Worm (Caenorhabditis elegans) whole organism, L1 larva: ENCODE results near the gene sod-4.

Experiments used
- C16A3.4 ChIP-seq: fragments of 150-350 bp; optimal IDR thresholded peaks from 2 replicates; lab custom pipeline; 2014; ENCODE audit warnings: missing biosample characterization, missing genetic modification characterization
- F16B12.6 ChIP-seq: fragments of 150-350 bp; optimal IDR thresholded peaks from 2 replicates; lab custom pipeline; 2014; ENCODE audit warnings: missing biosample characterization, missing genetic modification characterization
- blmp-1 ChIP-seq: fragments of 150-350 bp; optimal IDR thresholded peaks from 2 replicates; lab custom pipeline; 2014; ENCODE audit warnings: missing biosample characterization, missing genetic modification characterization
- ceh-63 ChIP-seq: fragments of 200-800 bp; sonication (Bioruptor generic); optimal IDR thresholded peaks from 2 replicates; lab custom pipeline; 2018; ENCODE audit warnings: mild to moderate bottlenecking, missing genetic modification characterization, missing compliant biosample characterization
- ceh-82 ChIP-seq, 3 experiments: fragments of 150-350 bp in 1 of 3; sonication (generic microtip) in 2 of 3; optimal IDR thresholded peaks; 2 replicates each; lab custom pipeline; 2014 to 2017; ENCODE audit warnings: missing biosample characterization in 3 of 3, missing genetic modification characterization in 3 of 3
- ceh-88 ChIP-seq: fragments of 200-800 bp; sonication (Bioruptor generic); IDR thresholded peaks from 2 replicates; pipeline ENCODE4 v1.3.6; 2022; ENCODE audit warnings: missing genetic modification characterization, missing compliant biosample characterization
- ceh-90 ChIP-seq: sonication (generic microtip); optimal IDR thresholded peaks from 2 replicates; lab custom pipeline; 2016; ENCODE audit warnings: missing genetic modification characterization, missing compliant biosample characterization
- ces-1 ChIP-seq: fragments of 150-350 bp; optimal IDR thresholded peaks from 2 replicates; lab custom pipeline; 2014; ENCODE audit warnings: missing biosample characterization, missing genetic modification reagents, missing genetic modification characterization
- dpl-1 ChIP-seq, 3 experiments: fragments of 150-350 bp in 2 of 3; sonication (generic microtip) in 1 of 3; optimal IDR thresholded peaks; 2 replicates each; lab custom pipeline; 2014 to 2017; ENCODE audit warnings: missing biosample characterization in 3 of 3, missing genetic modification characterization in 3 of 3, missing genetic modification reagents in 3 of 3
- dsc-1 ChIP-seq: sonication (generic microtip); optimal IDR thresholded peaks from 2 replicates; lab custom pipeline; 2016; ENCODE audit warnings: mild to moderate bottlenecking, missing genetic modification characterization, missing compliant biosample characterization
- efl-1 ChIP-seq, 4 experiments: fragments of 150-350 bp; optimal IDR thresholded peaks in 3 of 4; peaks in 1 of 4; 1 replicate in 1 of 4; 2 replicates in 3 of 4; lab custom pipeline; 2014; ENCODE audit warnings: missing biosample characterization in 2 of 4, missing genetic modification characterization in 2 of 4, missing genetic modification reagents in 2 of 4
- efl-3 ChIP-seq: fragments of 200-800 bp; sonication (Bioruptor generic); optimal IDR thresholded peaks from 2 replicates; lab custom pipeline; 2018; ENCODE audit warnings: mild to moderate bottlenecking, missing genetic modification characterization, missing compliant biosample characterization
- elt-2 ChIP-seq: sonication (generic microtip); optimal IDR thresholded peaks from 2 replicates; lab custom pipeline; 2016; ENCODE audit warnings: missing genetic modification characterization, mild to moderate bottlenecking, inconsistent platforms, missing compliant biosample characterization, missing genetic modification reagents
- elt-3 ChIP-seq, 6 experiments: fragments of 150-350 bp in 1 of 6; sonication (generic microtip); optimal IDR thresholded peaks; 2 replicates each; lab custom pipeline; 2017 to 2018; ENCODE audit warnings: missing biosample characterization in 6 of 6, missing genetic modification characterization in 6 of 6, inconsistent platforms in 1 of 6
- fkh-8 ChIP-seq: sonication (generic microtip); optimal IDR thresholded peaks from 2 replicates; lab custom pipeline; 2016; ENCODE audit warnings: mild to moderate bottlenecking, missing genetic modification characterization, missing compliant biosample characterization
- lin-13 ChIP-seq: fragments of 150-350 bp; optimal IDR thresholded peaks from 2 replicates; lab custom pipeline; 2014; ENCODE audit warnings: missing biosample characterization, missing genetic modification reagents, missing genetic modification characterization
- lin-15B ChIP-seq: fragments of 150-350 bp; sonication (generic microtip); optimal IDR thresholded peaks from 3 replicates; lab custom pipeline; 2014; ENCODE audit warnings: missing biosample characterization, missing genetic modification characterization
- lin-35 ChIP-seq, 2 experiments: fragments of 150-350 bp; optimal IDR thresholded peaks; 2 replicates each; lab custom pipeline; 2014; ENCODE audit warnings: missing biosample characterization in 2 of 2, missing genetic modification characterization in 2 of 2, missing genetic modification reagents in 2 of 2
- lsy-2 ChIP-seq, 2 experiments: fragments of 150-350 bp; optimal IDR thresholded peaks; 2 replicates each; lab custom pipeline; 2014; ENCODE audit warnings: missing biosample characterization in 2 of 2, missing genetic modification characterization in 2 of 2
- mep-1 ChIP-seq: fragments of 150-350 bp; optimal IDR thresholded peaks from 2 replicates; lab custom pipeline; 2014; ENCODE audit warnings: missing biosample characterization, missing genetic modification characterization
- nhr-11 ChIP-seq: fragments of 150-350 bp; optimal IDR thresholded peaks from 2 replicates; lab custom pipeline; 2014; ENCODE audit warnings: missing biosample characterization, missing genetic modification characterization
- nhr-19 ChIP-seq: fragments of 200-800 bp; sonication (Bioruptor generic); conservative IDR thresholded peaks from 2 replicates; pipeline ENCODE4 v1.3.6; 2022; ENCODE audit warnings: missing genetic modification characterization, missing compliant biosample characterization
- nhr-47 ChIP-seq: sonication (generic microtip); optimal IDR thresholded peaks from 2 replicates; lab custom pipeline; 2016; ENCODE audit warnings: mild to moderate bottlenecking, missing genetic modification characterization, moderate library complexity, missing compliant biosample characterization
- nhr-71 ChIP-seq: sonication (generic microtip); optimal IDR thresholded peaks from 2 replicates; lab custom pipeline; 2016; ENCODE audit warnings: mild to moderate bottlenecking, missing genetic modification characterization, moderate library complexity, missing compliant biosample characterization
- pag-3 ChIP-seq: sonication (generic microtip); optimal IDR thresholded peaks from 2 replicates; lab custom pipeline; 2017; ENCODE audit warnings: missing genetic modification characterization, mild to moderate bottlenecking, missing compliant biosample characterization, antibody characterized with exemption, borderline replicate concordance; ENCODE audit not compliant: insufficient read depth
- pax-3 ChIP-seq: fragments of 200-800 bp; sonication (Bioruptor generic); optimal IDR thresholded peaks from 2 replicates; lab custom pipeline; 2018; ENCODE audit warnings: mild to moderate bottlenecking, missing genetic modification characterization, moderate library complexity, missing compliant biosample characterization
- rnt-1 ChIP-seq: sonication (generic microtip); optimal IDR thresholded peaks from 2 replicates; lab custom pipeline; 2016; ENCODE audit warnings: mild to moderate bottlenecking, missing genetic modification characterization, moderate library complexity, missing compliant biosample characterization
- skn-1 ChIP-seq: fragments of 150-350 bp; optimal IDR thresholded peaks from 2 replicates; lab custom pipeline; 2014; ENCODE audit warnings: missing biosample characterization, missing genetic modification characterization
- snpc-4 ChIP-seq: fragments of 150-350 bp; optimal IDR thresholded peaks from 2 replicates; lab custom pipeline; 2014; ENCODE audit warnings: missing biosample characterization, missing genetic modification characterization
- snu-23 ChIP-seq: sonication (generic microtip); optimal IDR thresholded peaks from 2 replicates; lab custom pipeline; 2016; ENCODE audit warnings: missing genetic modification characterization, missing compliant biosample characterization
- sptf-1 ChIP-seq: fragments of 150-350 bp; optimal IDR thresholded peaks from 2 replicates; lab custom pipeline; 2014; ENCODE audit warnings: missing biosample characterization, missing genetic modification characterization
- sup-37 ChIP-seq: fragments of 200-800 bp; sonication (Bioruptor generic); optimal IDR thresholded peaks from 2 replicates; lab custom pipeline; 2018; ENCODE audit warnings: mild to moderate bottlenecking, missing genetic modification characterization, missing compliant biosample characterization
- swsn-7 ChIP-seq: sonication (generic microtip); optimal IDR thresholded peaks from 2 replicates; lab custom pipeline; 2016; ENCODE audit warnings: missing genetic modification characterization, missing compliant biosample characterization
- tbx-2 ChIP-seq: sonication (generic microtip); optimal IDR thresholded peaks from 2 replicates; lab custom pipeline; 2016; ENCODE audit warnings: missing genetic modification characterization, missing compliant biosample characterization
- unc-130 ChIP-seq: fragments of 150-350 bp; optimal IDR thresholded peaks from 2 replicates; lab custom pipeline; 2017; ENCODE audit warnings: missing biosample characterization, missing genetic modification characterization, inconsistent platforms
- unc-86 ChIP-seq: sonication (generic microtip); optimal IDR thresholded peaks from 2 replicates; lab custom pipeline; 2016; ENCODE audit warnings: missing genetic modification characterization, missing compliant biosample characterization
- unc-98 ChIP-seq: fragments of 200-800 bp; sonication (Bioruptor generic); IDR thresholded peaks from 2 replicates; pipeline ENCODE4 v1.3.6; 2022; ENCODE audit warnings: missing genetic modification characterization, missing compliant biosample characterization
- zip-4 ChIP-seq: fragments of 200-800 bp; sonication (Bioruptor generic); optimal IDR thresholded peaks from 2 replicates; lab custom pipeline; 2018; ENCODE audit warnings: mild to moderate bottlenecking, missing genetic modification characterization, moderate library complexity, missing compliant biosample characterization
- ztf-11 ChIP-seq, 2 experiments: sonication (generic microtip); optimal IDR thresholded peaks; 2 replicates each; lab custom pipeline; 2016 to 2017; ENCODE audit warnings: missing genetic modification characterization in 2 of 2, missing biosample characterization in 1 of 2, missing compliant biosample characterization in 1 of 2

The sod-4 gene

DNA sequence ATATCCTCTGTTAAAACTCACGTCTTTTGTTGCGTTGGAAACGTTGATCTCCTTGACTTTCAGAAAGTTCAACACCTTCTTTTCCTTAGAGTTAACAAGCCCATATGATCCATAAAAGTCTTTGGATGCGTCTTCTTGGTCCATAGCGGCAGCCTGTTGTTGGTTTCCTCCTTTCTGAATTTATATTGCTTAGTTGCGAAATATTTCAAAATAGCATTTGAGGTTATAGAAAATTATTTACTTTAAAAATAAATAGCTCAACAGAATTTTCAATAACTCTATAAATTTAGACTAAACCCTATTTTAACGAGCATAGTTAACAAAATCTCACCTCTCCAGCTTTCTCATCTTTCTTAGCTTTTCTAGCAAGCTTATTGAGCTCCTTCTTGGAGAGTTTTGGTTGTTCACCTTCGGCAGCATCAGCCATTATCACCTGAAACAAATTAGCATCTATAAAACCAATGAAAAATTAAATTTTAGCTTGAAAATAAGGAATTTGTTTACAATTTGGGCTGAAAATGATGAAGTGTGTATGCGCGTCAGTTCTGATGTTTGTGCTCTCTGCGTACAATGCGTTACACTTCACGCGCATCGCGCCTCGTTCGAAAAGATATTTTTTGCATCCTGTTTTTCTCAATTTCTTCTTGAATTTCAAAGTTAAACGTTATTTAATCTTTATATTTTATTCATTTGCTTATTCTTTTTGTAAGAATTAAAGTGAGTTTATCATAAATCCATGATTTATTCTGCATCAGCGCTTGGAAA is 9.2 kb downstream of the sod-4 start, which contains the start of the genes dars-1 and ctr-9:
Gene dars-1, minus strand, starts transcription at position 433 of the 765 bp plus-strand sequence.
Gene ctr-9, plus strand, starts transcription at position 614 of the 765 bp plus-strand sequence.
- TF ChIP-seq unc-86 (no peak), lin-13 (GFP tag; lab: Kevin White, UChicago) (no peak), nhr-47 (tag; lab: Kevin White, UChicago) (peak; percentile 13), unc-130 (tag; lab: Kevin White, UChicago) (no peak), ceh-82 (tag; optimal IDR thresholded peaks at IDR 0.05; lab: Kevin White, UChicago) (peak in 1 of 3 experiments; percentile 0), dpl-1 (GFP tag; optimal IDR thresholded peaks at IDR 0.05; lab: Kevin White, UChicago) (peak; percentile 10 to 59 (median 48)), blmp-1 (tag; lab: Kevin White, UChicago) (no peak), lsy-2 (tag; optimal IDR thresholded peaks at IDR 0.05; lab: Kevin White, UChicago) (peak; percentile 14 to 47), nhr-71 (peak; percentile 11), lin-35 (GFP tag; optimal IDR thresholded peaks at IDR 0.05; lab: Kevin White, UChicago) (peak; percentile 13 to 53), snu-23 (GFP tag; lab: Kevin White, UChicago) (peak; percentile 24), mep-1 (no peak), skn-1 (tag; lab: Kevin White, UChicago) (no peak), nhr-11 (no peak), F16B12.6 (peak; percentile 86), zip-4 (GFP tag; lab: Kevin White, UChicago) (peak; percentile 25), efl-1 (optimal IDR thresholded peaks at IDR 0.05; lab: Kevin White, UChicago) (peak in 1 of 2 experiments; percentile 52), efl-1 (GFP tag; optimal IDR thresholded peaks at IDR 0.05 in 1 of 2; lab: Kevin White, UChicago) (peak; percentile 24 to 95), fkh-8 (tag; lab: Kevin White, UChicago) (no peak)

DNA sequence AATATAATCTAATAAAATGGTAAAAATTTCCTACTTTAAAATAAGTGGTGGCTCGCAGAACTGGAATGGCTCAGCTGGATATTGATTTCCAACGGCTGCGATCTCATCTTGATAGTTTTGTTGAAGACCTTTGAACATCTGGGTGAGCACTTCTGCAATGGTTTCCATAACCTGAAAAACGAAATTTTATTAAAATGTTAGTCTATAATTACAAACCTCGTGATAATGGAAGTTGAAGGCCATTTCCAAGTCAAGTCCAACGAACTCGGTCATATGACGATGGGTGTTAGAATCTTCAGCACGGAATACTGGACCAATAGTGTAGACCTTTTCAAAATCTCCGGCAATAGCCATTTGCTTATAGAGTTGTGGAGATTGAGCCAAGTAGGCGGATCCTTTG is 10.4 kb downstream of the sod-4 start:
- TF ChIP-seq pax-3 (no peak), efl-1 (optimal IDR thresholded peaks at IDR 0.05; lab: Kevin White, UChicago) (no peak), efl-1 (GFP tag; optimal IDR thresholded peaks at IDR 0.05 in 1 of 2; lab: Kevin White, UChicago) (peak in 1 of 2 experiments; percentile 91)

DNA sequence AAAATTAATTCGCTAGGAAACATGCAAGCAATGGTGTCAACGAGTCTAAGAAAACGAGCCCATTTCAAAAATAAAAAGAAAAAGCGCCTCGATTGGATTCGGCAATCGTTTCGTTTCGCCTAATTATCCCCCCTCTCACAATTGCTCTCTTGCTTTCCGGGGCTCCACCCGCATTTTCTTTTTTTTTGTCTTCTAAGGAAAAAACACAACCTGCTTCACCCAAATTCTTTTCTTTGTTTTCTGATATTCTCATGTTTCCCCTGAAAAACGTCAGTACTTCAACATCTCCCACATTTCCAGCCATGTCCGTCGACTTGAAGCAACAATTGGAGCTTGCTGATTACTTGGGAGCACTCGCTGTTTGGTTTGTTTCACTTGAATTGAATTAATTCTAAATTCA is 11.7 kb downstream of the sod-4 start, which contains the start of gene nlp-36:
Gene nlp-36, plus strand, starts transcription at position 301 of the 400 bp plus-strand sequence.
- no peak for TF ChIP-seq nhr-47 (tag; lab: Kevin White, UChicago)
- no peak for TF ChIP-seq zip-4 (GFP tag; lab: Kevin White, UChicago)
- TF ChIP-seq F16B12.6: no peak
- TF ChIP-seq swsn-7 (tag; lab: Kevin White, UChicago): no peak
- no peak for TF ChIP-seq snpc-4
- TF ChIP-seq snu-23 (GFP tag; lab: Kevin White, UChicago): no peak
- no peak for TF ChIP-seq tbx-2
- TF ChIP-seq nhr-19: no peak
- no peak for TF ChIP-seq efl-1 (optimal IDR thresholded peaks at IDR 0.05; lab: Kevin White, UChicago)
- no peak for TF ChIP-seq efl-1 (GFP tag; optimal IDR thresholded peaks at IDR 0.05 in 1 of 2; lab: Kevin White, UChicago)
- TF ChIP-seq rnt-1 (tag; lab: Kevin White, UChicago): no peak
- no peak for TF ChIP-seq ztf-11 (tag; optimal IDR thresholded peaks at IDR 0.05; lab: Kevin White, UChicago)
- TF ChIP-seq ceh-82 (tag; optimal IDR thresholded peaks at IDR 0.05; lab: Kevin White, UChicago): no peak
- no peak for TF ChIP-seq ceh-88 (GFP tag; lab: Robert Waterston, UW)

DNA sequence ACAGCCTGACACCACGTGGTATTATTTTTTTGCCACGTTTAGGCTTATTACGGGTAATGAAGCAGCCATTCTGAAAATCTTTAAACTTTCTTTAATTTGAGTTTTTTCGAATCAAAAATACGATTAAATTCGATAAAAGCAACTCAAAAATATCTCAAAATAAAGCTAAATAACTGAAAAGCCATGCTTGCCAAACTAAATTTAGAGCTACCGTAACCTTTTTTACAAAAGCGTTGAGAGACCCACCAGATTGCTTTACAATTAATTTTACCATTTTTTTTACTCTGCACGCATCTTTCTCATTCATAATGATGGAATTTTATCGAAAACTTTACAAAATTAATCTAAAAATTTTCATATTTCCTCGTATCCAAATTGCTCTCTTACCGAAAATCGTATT is 12.1 kb downstream of the sod-4 start:
- TF ChIP-seq efl-3 (GFP tag; lab: Kevin White, UChicago): no peak
- TF ChIP-seq C16A3.4 (tag; lab: Kevin White, UChicago): no peak

DNA sequence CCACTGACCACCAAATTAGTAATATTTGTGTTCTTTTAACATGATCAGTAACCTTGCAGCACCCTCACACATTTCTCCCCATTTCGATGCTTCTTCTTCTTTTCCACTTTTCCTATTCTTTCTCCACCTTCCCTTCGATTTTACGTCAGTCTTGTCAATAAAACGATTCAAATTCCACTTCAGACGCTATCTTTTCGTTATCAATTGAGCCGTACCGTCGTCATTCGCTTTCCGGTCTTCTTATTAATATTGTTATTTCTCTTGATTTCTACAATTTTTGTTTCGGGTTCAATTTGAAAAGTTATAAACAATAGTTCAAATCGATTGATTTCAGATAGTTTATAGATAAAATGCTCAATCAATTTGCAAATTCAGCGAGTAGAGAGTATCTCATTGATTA is 12.7 kb downstream of the sod-4 start:
- no peak for TF ChIP-seq ceh-88 (GFP tag; lab: Robert Waterston, UW)
- peak; percentile 6 for TF ChIP-seq elt-2 (tag; lab: Kevin White, UChicago)

DNA sequence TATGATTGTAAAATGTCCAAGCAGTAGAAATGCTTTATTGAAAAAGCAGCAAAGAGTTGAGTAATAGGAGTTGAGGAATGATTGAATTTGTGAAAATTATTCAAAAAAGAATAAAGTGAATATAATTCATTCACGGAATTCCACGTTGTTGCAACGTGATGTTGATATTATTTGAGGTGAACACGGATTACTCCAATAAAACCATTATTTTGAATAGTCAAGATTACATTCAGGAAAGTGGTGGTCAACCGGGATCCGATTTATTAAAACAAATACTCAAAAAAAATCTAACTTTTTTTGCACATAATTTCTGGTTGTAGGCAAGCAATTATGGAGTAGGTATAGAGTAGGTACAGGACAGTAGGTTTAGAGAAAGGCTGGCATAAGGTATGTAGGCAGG is 14.8 kb downstream of the sod-4 start, which contains the start of gene bre-3:
Gene bre-3, minus strand, starts transcription at position 101 of the 400 bp plus-strand sequence.
- no peak for TF ChIP-seq nhr-71
- TF ChIP-seq dsc-1 (tag; lab: Kevin White, UChicago): no peak
- TF ChIP-seq elt-3 (tag; optimal IDR thresholded peaks at IDR 0.05; lab: Kevin White, UChicago): no peak
- no peak for TF ChIP-seq lin-35 (GFP tag; optimal IDR thresholded peaks at IDR 0.05; lab: Kevin White, UChicago)
- no peak for TF ChIP-seq dpl-1 (GFP tag; optimal IDR thresholded peaks at IDR 0.05; lab: Kevin White, UChicago)
- TF ChIP-seq unc-98 (GFP tag; lab: Robert Waterston, UW): no peak
- no peak for TF ChIP-seq lin-15B (tag; lab: Kevin White, UChicago)
- TF ChIP-seq ceh-90: no peak
- no peak for TF ChIP-seq ces-1 (GFP tag; lab: Kevin White, UChicago)
- TF ChIP-seq pag-3 (tag; lab: Kevin White, UChicago): no peak
- TF ChIP-seq sup-37 (GFP tag; lab: Kevin White, UChicago): no peak
- no peak for TF ChIP-seq ceh-63 (GFP tag; lab: Kevin White, UChicago)
- no peak for TF ChIP-seq sptf-1 (tag; lab: Kevin White, UChicago)
- no peak for TF ChIP-seq tbx-2
